Worm (Caenorhabditis elegans) whole organism, L1 larva: Measurements from ENCODE around the gene F41B5.12.

ENCODE experiments used
- C34B4.2 ChIP-seq: sonication (generic microtip); optimal IDR thresholded peaks from 2 replicates; lab custom pipeline; 2017; ENCODE audit warnings: mild to moderate bottlenecking, missing genetic modification characterization, missing compliant biosample characterization
- F16B12.6 ChIP-seq: fragments of 150-350 bp; optimal IDR thresholded peaks from 2 replicates; lab custom pipeline; 2014; ENCODE audit warnings: missing biosample characterization, missing genetic modification characterization
- alr-1 ChIP-seq: fragments of 200-800 bp; sonication (Bioruptor generic); optimal IDR thresholded peaks from 2 replicates; lab custom pipeline; 2018; ENCODE audit warnings: borderline replicate concordance, mild to moderate bottlenecking, missing genetic modification characterization, missing compliant biosample characterization
- ama-1 ChIP-seq: fragments of 150-350 bp; optimal IDR thresholded peaks from 2 replicates; lab custom pipeline; 2014
- blmp-1 ChIP-seq: fragments of 150-350 bp; optimal IDR thresholded peaks from 2 replicates; lab custom pipeline; 2014; ENCODE audit warnings: missing biosample characterization, missing genetic modification characterization
- ceh-63 ChIP-seq: fragments of 200-800 bp; sonication (Bioruptor generic); optimal IDR thresholded peaks from 2 replicates; lab custom pipeline; 2018; ENCODE audit warnings: mild to moderate bottlenecking, missing genetic modification characterization, missing compliant biosample characterization
- ceh-8 ChIP-seq: fragments of 200-800 bp; sonication (Bioruptor generic); optimal IDR thresholded peaks from 2 replicates; lab custom pipeline; 2018; ENCODE audit warnings: mild to moderate bottlenecking, missing genetic modification characterization, moderate library complexity, missing compliant biosample characterization
- ceh-82 ChIP-seq, 3 experiments: fragments of 150-350 bp in 1 of 3; sonication (generic microtip) in 2 of 3; optimal IDR thresholded peaks; 2 replicates each; lab custom pipeline; 2014 to 2017; ENCODE audit warnings: missing biosample characterization in 3 of 3, missing genetic modification characterization in 3 of 3
- ceh-88 ChIP-seq: fragments of 200-800 bp; sonication (Bioruptor generic); IDR thresholded peaks from 2 replicates; pipeline ENCODE4 v1.3.6; 2022; ENCODE audit warnings: missing genetic modification characterization, missing compliant biosample characterization
- ceh-90 ChIP-seq: sonication (generic microtip); optimal IDR thresholded peaks from 2 replicates; lab custom pipeline; 2016; ENCODE audit warnings: missing genetic modification characterization, missing compliant biosample characterization
- ces-1 ChIP-seq: fragments of 150-350 bp; optimal IDR thresholded peaks from 2 replicates; lab custom pipeline; 2014; ENCODE audit warnings: missing biosample characterization, missing genetic modification reagents, missing genetic modification characterization
- efl-3 ChIP-seq: fragments of 200-800 bp; sonication (Bioruptor generic); optimal IDR thresholded peaks from 2 replicates; lab custom pipeline; 2018; ENCODE audit warnings: mild to moderate bottlenecking, missing genetic modification characterization, missing compliant biosample characterization
- elt-2 ChIP-seq: sonication (generic microtip); optimal IDR thresholded peaks from 2 replicates; lab custom pipeline; 2016; ENCODE audit warnings: missing genetic modification characterization, mild to moderate bottlenecking, inconsistent platforms, missing compliant biosample characterization, missing genetic modification reagents
- ets-5 ChIP-seq: fragments of 200-800 bp; sonication (Bioruptor generic); IDR thresholded peaks from 2 replicates; pipeline ENCODE4 v1.3.6; 2022; ENCODE audit warnings: missing genetic modification characterization, missing compliant biosample characterization
- fkh-4 ChIP-seq: sonication (generic microtip); optimal IDR thresholded peaks from 2 replicates; lab custom pipeline; 2016; ENCODE audit warnings: missing compliant biosample characterization, missing genetic modification characterization, borderline replicate concordance
- fos-1 ChIP-seq: fragments of 150-350 bp; optimal IDR thresholded peaks from 2 replicates; lab custom pipeline; 2014; ENCODE audit warnings: missing biosample characterization, missing genetic modification characterization
- grh-1 ChIP-seq: fragments of 200-800 bp; sonication (Bioruptor generic); IDR thresholded peaks from 2 replicates; pipeline ENCODE4 v1.3.6; 2022; ENCODE audit warnings: missing genetic modification reagents, missing genetic modification characterization, missing compliant biosample characterization
- hlh-17 ChIP-seq: fragments of 200-800 bp; sonication (Bioruptor generic); optimal IDR thresholded peaks from 2 replicates; lab custom pipeline; 2018; ENCODE audit warnings: missing genetic modification characterization, mild to moderate bottlenecking, missing compliant biosample characterization, moderate library complexity, borderline replicate concordance
- hpl-2 ChIP-seq: fragments of 150-350 bp; optimal IDR thresholded peaks from 2 replicates; lab custom pipeline; 2014; ENCODE audit warnings: missing biosample characterization, missing genetic modification reagents, missing genetic modification characterization
- isw-1 ChIP-seq: fragments of 200-800 bp; sonication (Bioruptor generic); IDR thresholded peaks from 2 replicates; pipeline ENCODE4 v1.3.6; 2022; ENCODE audit warnings: missing genetic modification characterization, missing compliant biosample characterization
- jun-1 ChIP-seq: fragments of 150-350 bp; optimal IDR thresholded peaks from 2 replicates; lab custom pipeline; 2014; ENCODE audit warnings: missing biosample characterization, missing genetic modification reagents, missing genetic modification characterization
- lin-15B ChIP-seq: fragments of 150-350 bp; sonication (generic microtip); optimal IDR thresholded peaks from 3 replicates; lab custom pipeline; 2014; ENCODE audit warnings: missing biosample characterization, missing genetic modification characterization
- lin-35 ChIP-seq, 2 experiments: fragments of 150-350 bp; optimal IDR thresholded peaks; 2 replicates each; lab custom pipeline; 2014; ENCODE audit warnings: missing biosample characterization in 2 of 2, missing genetic modification characterization in 2 of 2, missing genetic modification reagents in 2 of 2
- lin-39 ChIP-seq: fragments of 150-350 bp; optimal IDR thresholded peaks from 2 replicates; lab custom pipeline; 2014; ENCODE audit warnings: missing biosample characterization, missing genetic modification reagents, missing genetic modification characterization
- lir-3 ChIP-seq: sonication (generic microtip); optimal IDR thresholded peaks from 2 replicates; lab custom pipeline; 2016; ENCODE audit warnings: mild to moderate bottlenecking, missing genetic modification characterization, moderate library complexity, missing compliant biosample characterization; ENCODE audit not compliant: poor library complexity
- mdl-1 ChIP-seq, 2 experiments: fragments of 150-350 bp; optimal IDR thresholded peaks; 2 replicates each; lab custom pipeline; 2014 to 2017; ENCODE audit warnings: missing biosample characterization in 2 of 2, missing genetic modification characterization in 2 of 2, inconsistent platforms in 1 of 2
- mef-2 ChIP-seq: fragments of 150-350 bp; optimal IDR thresholded peaks from 2 replicates; lab custom pipeline; 2014; ENCODE audit warnings: missing biosample characterization, missing genetic modification characterization
- mep-1 ChIP-seq: fragments of 150-350 bp; optimal IDR thresholded peaks from 2 replicates; lab custom pipeline; 2014; ENCODE audit warnings: missing biosample characterization, missing genetic modification characterization
- nhr-20 ChIP-seq: sonication (generic microtip); optimal IDR thresholded peaks from 2 replicates; lab custom pipeline; 2016; ENCODE audit warnings: mild to moderate bottlenecking, missing genetic modification characterization, missing compliant biosample characterization
- nhr-47 ChIP-seq: sonication (generic microtip); optimal IDR thresholded peaks from 2 replicates; lab custom pipeline; 2016; ENCODE audit warnings: mild to moderate bottlenecking, missing genetic modification characterization, moderate library complexity, missing compliant biosample characterization
- nhr-76 ChIP-seq: sonication (generic microtip); optimal IDR thresholded peaks from 2 replicates; lab custom pipeline; 2017; ENCODE audit warnings: missing biosample characterization, missing genetic modification characterization
- nhr-77 ChIP-seq: fragments of 150-350 bp; optimal IDR thresholded peaks from 2 replicates; lab custom pipeline; 2014; ENCODE audit warnings: missing biosample characterization, missing genetic modification characterization
- nhr-85 ChIP-seq: sonication (generic microtip); peaks from one replicate; lab custom pipeline; 2016; ENCODE audit warnings: missing genetic modification characterization, inconsistent platforms, missing compliant biosample characterization
- nhr-90 ChIP-seq: sonication (generic microtip); optimal IDR thresholded peaks from 2 replicates; lab custom pipeline; 2016; ENCODE audit warnings: mild to moderate bottlenecking, missing genetic modification characterization, missing compliant biosample characterization; ENCODE audit not compliant: poor library complexity
- pag-3 ChIP-seq: sonication (generic microtip); optimal IDR thresholded peaks from 2 replicates; lab custom pipeline; 2017; ENCODE audit warnings: missing genetic modification characterization, mild to moderate bottlenecking, missing compliant biosample characterization, antibody characterized with exemption, borderline replicate concordance; ENCODE audit not compliant: insufficient read depth
- rnt-1 ChIP-seq: sonication (generic microtip); optimal IDR thresholded peaks from 2 replicates; lab custom pipeline; 2016; ENCODE audit warnings: mild to moderate bottlenecking, missing genetic modification characterization, moderate library complexity, missing compliant biosample characterization
- skn-1 ChIP-seq: fragments of 150-350 bp; optimal IDR thresholded peaks from 2 replicates; lab custom pipeline; 2014; ENCODE audit warnings: missing biosample characterization, missing genetic modification characterization
- snu-23 ChIP-seq: sonication (generic microtip); optimal IDR thresholded peaks from 2 replicates; lab custom pipeline; 2016; ENCODE audit warnings: missing genetic modification characterization, missing compliant biosample characterization
- sox-4 ChIP-seq: sonication (generic microtip); optimal IDR thresholded peaks from 2 replicates; lab custom pipeline; 2016; ENCODE audit warnings: missing genetic modification characterization, missing compliant biosample characterization
- sup-37 ChIP-seq: fragments of 200-800 bp; sonication (Bioruptor generic); optimal IDR thresholded peaks from 2 replicates; lab custom pipeline; 2018; ENCODE audit warnings: mild to moderate bottlenecking, missing genetic modification characterization, missing compliant biosample characterization
- tbx-2 ChIP-seq: sonication (generic microtip); optimal IDR thresholded peaks from 2 replicates; lab custom pipeline; 2016; ENCODE audit warnings: missing genetic modification characterization, missing compliant biosample characterization
- unc-30 ChIP-seq: sonication (generic microtip); optimal IDR thresholded peaks from 2 replicates; lab custom pipeline; 2017; ENCODE audit warnings: missing biosample characterization, missing genetic modification characterization
- unc-62 ChIP-seq: fragments of 150-350 bp; optimal IDR thresholded peaks from 2 replicates; lab custom pipeline; 2014; ENCODE audit warnings: missing biosample characterization, missing genetic modification reagents, missing genetic modification characterization
- unc-86 ChIP-seq: sonication (generic microtip); optimal IDR thresholded peaks from 2 replicates; lab custom pipeline; 2016; ENCODE audit warnings: missing genetic modification characterization, missing compliant biosample characterization
- unc-98 ChIP-seq: fragments of 200-800 bp; sonication (Bioruptor generic); IDR thresholded peaks from 2 replicates; pipeline ENCODE4 v1.3.6; 2022; ENCODE audit warnings: missing genetic modification characterization, missing compliant biosample characterization
- vab-15 ChIP-seq: sonication (generic microtip); optimal IDR thresholded peaks from 2 replicates; lab custom pipeline; 2017; ENCODE audit warnings: missing genotype, mild to moderate bottlenecking, missing genetic modification characterization, missing compliant biosample characterization
- ztf-11 ChIP-seq, 2 experiments: sonication (generic microtip); optimal IDR thresholded peaks; 2 replicates each; lab custom pipeline; 2016 to 2017; ENCODE audit warnings: missing genetic modification characterization in 2 of 2, missing biosample characterization in 1 of 2, missing compliant biosample characterization in 1 of 2

Gene F41B5.12

ce11 chrV:2215352-2215751, 45.4 kb upstream of the F41B5.12 start, which contains the start of gene nstp-8:
Gene nstp-8, plus strand, starts transcription at chrV:2215652.
- no peak for TF ChIP-seq alr-1
- peak; percentile 30 for TF ChIP-seq blmp-1
- TF ChIP-seq, all 84 proteins: peak for 1

- TF ChIP-seq nhr-47 (tag; lab: Kevin White, UChicago) (no peak), C34B4.2 (tag; lab: Kevin White, UChicago) (no peak), lir-3 (tag; lab: Kevin White, UChicago) (no peak), lin-35 (GFP tag; optimal IDR thresholded peaks at IDR 0.05; lab: Kevin White, UChicago) (no peak), nhr-20 (tag; lab: Kevin White, UChicago) (no peak), lin-39 (tag; lab: Kevin White, UChicago) (no peak), mdl-1 (tag; optimal IDR thresholded peaks at IDR 0.05; lab: Kevin White, UChicago) (no peak), pag-3 (tag; lab: Kevin White, UChicago) (no peak), blmp-1 (no peak), F16B12.6 (tag; lab: Kevin White, UChicago) (no peak), fos-1 (tag; lab: Kevin White, UChicago) (no peak), vab-15 (tag; lab: Kevin White, UChicago) (no peak), jun-1 (tag; lab: Kevin White, UChicago) (no peak), mep-1 (tag; lab: Kevin White, UChicago) (no peak)
- TF ChIP-seq, all 84 proteins: peak for 0
These were observed 43.8 kb upstream of the F41B5.12 start for ce11 chrV:2216927-2217326.

ce11 chrV:2218803-2219202, 42.0 kb upstream of the F41B5.12 start, which contains the start of gene nhr-56:
Gene nhr-56, plus strand, starts transcription at chrV:2219004.
- TF ChIP-seq nhr-90 (tag; lab: Kevin White, UChicago) (peak; percentile 38), mep-1 (tag; lab: Kevin White, UChicago) (peak; percentile 60), nhr-85 (tag; lab: Kevin White, UChicago) (peak; percentile 72), rnt-1 (tag; lab: Kevin White, UChicago) (no peak), tbx-2 (tag; lab: Kevin White, UChicago) (no peak), snu-23 (GFP tag; lab: Kevin White, UChicago) (peak; percentile 56), ets-5 (GFP tag; lab: Robert Waterston, UW) (no peak), lin-39 (tag; lab: Kevin White, UChicago) (no peak), skn-1 (peak; percentile 66), vab-15 (tag; lab: Kevin White, UChicago) (no peak), fkh-4 (tag; lab: Kevin White, UChicago) (no peak), ceh-90 (tag; lab: Kevin White, UChicago) (no peak), mef-2 (no peak), jun-1 (tag; lab: Kevin White, UChicago) (peak; percentile 34), hlh-17 (GFP tag; lab: Kevin White, UChicago) (no peak), blmp-1 (peak; percentile 39), sox-4 (tag; lab: Kevin White, UChicago) (no peak), elt-2 (tag; lab: Kevin White, UChicago) (peak; percentile 27), unc-86 (no peak), lin-15B (no peak), unc-62 (no peak), unc-30 (tag; lab: Kevin White, UChicago) (no peak), pag-3 (tag; lab: Kevin White, UChicago) (no peak), lin-35 (GFP tag; optimal IDR thresholded peaks at IDR 0.05; lab: Kevin White, UChicago) (peak in 1 of 2 experiments; percentile 63), ztf-11 (tag; optimal IDR thresholded peaks at IDR 0.05; lab: Kevin White, UChicago) (no peak), isw-1 (GFP tag; lab: Robert Waterston, UW) (no peak), sup-37 (GFP tag; lab: Kevin White, UChicago) (no peak), ceh-88 (no peak), ama-1 (no peak), mdl-1 (tag; optimal IDR thresholded peaks at IDR 0.05; lab: Kevin White, UChicago) (peak in 1 of 2 experiments; percentile 38), ces-1 (GFP tag; lab: Kevin White, UChicago) (no peak), ceh-63 (GFP tag; lab: Kevin White, UChicago) (no peak), ceh-82 (tag; optimal IDR thresholded peaks at IDR 0.05; lab: Kevin White, UChicago) (peak; percentile 11 to 37 (median 13)), ceh-8 (no peak), grh-1 (GFP tag; lab: Robert Waterston, UW) (no peak), efl-3 (no peak), hpl-2 (GFP tag; lab: Kevin White, UChicago) (no peak), unc-98 (GFP tag; lab: Robert Waterston, UW) (no peak), nhr-77 (peak; percentile 15), nhr-76 (tag; lab: Kevin White, UChicago) (no peak)
